Fruit fly (Drosophila melanogaster) whole organism, embryonic: ENCODE data around the gene Reepl1.

Source experiments
- Ada2b ChIP-seq: fragments of 200-800 bp; sonication (Bioruptor generic); IDR thresholded peaks from 2 replicates; pipeline ENCODE4 v1.3.6; 2022; ENCODE audit warnings: missing biosample characterization, missing genetic modification characterization
- C15 ChIP-seq: fragments of 200-800 bp; sonication (Bioruptor generic); IDR thresholded peaks from 3 replicates; pipeline ENCODE4 v1.3.6; 2022; ENCODE audit warnings: missing biosample characterization, missing genetic modification characterization
- CG10959 ChIP-seq: fragments of 200-800 bp; sonication (Bioruptor generic); IDR thresholded peaks from 2 replicates; pipeline ENCODE4 v1.3.6; 2022; ENCODE audit warnings: missing biosample characterization, missing genetic modification characterization
- CG10979 ChIP-seq: fragments of 200-800 bp; sonication (Bioruptor generic); optimal IDR thresholded peaks from 2 replicates; lab custom pipeline; 2018; ENCODE audit warnings: missing biosample characterization, mild to moderate bottlenecking, missing genetic modification characterization, moderate library complexity
- CG11695 ChIP-seq: fragments of 200-800 bp; sonication (Bioruptor generic); IDR thresholded peaks from 3 replicates; pipeline ENCODE4 v1.3.6; 2022; ENCODE audit warnings: missing biosample characterization, missing genetic modification characterization
- CG12744 ChIP-seq: fragments of 200-800 bp; sonication (Bioruptor generic); optimal IDR thresholded peaks from 2 replicates; lab custom pipeline; 2016; ENCODE audit warnings: missing biosample characterization, missing genetic modification characterization
- CG13287 ChIP-seq: fragments of 200-800 bp; sonication (Bioruptor generic); IDR thresholded peaks from 2 replicates; pipeline ENCODE4 v1.3.6; 2022; ENCODE audit warnings: missing biosample characterization, missing genetic modification characterization; ENCODE audit not compliant: partially characterized antibody
- CG13296 ChIP-seq: fragments of 200-800 bp; sonication (Bioruptor generic); optimal IDR thresholded peaks from 3 replicates; lab custom pipeline; 2018; ENCODE audit warnings: missing biosample characterization, mild to moderate bottlenecking, missing genetic modification characterization
- CG1602 ChIP-seq: fragments of 200-800 bp; sonication (Bioruptor generic); optimal IDR thresholded peaks from 3 replicates; lab custom pipeline; 2016; ENCODE audit warnings: missing biosample characterization, missing genetic modification characterization
- CG17328 ChIP-seq: fragments of 200-800 bp; sonication (Bioruptor generic); IDR thresholded peaks from 2 replicates; pipeline ENCODE4 v1.3.6; 2022; ENCODE audit warnings: missing biosample characterization, missing genetic modification characterization
- CG17385 ChIP-seq: fragments of 200-800 bp; sonication (Bioruptor generic); optimal IDR thresholded peaks from 3 replicates; lab custom pipeline; 2018; ENCODE audit warnings: missing biosample characterization, mild to moderate bottlenecking, missing genetic modification characterization
- CG2199 ChIP-seq: fragments of 200-800 bp; sonication (Bioruptor generic); IDR thresholded peaks from 3 replicates; pipeline ENCODE4 v1.3.6; 2022; ENCODE audit warnings: missing biosample characterization, missing genetic modification characterization
- CG31388 ChIP-seq: fragments of 200-800 bp; sonication (Bioruptor generic); optimal IDR thresholded peaks from 2 replicates; lab custom pipeline; 2016; ENCODE audit warnings: missing biosample characterization, missing genetic modification characterization
- CG32767 ChIP-seq: fragments of 200-800 bp; sonication (Bioruptor generic); IDR thresholded peaks from 2 replicates; pipeline ENCODE4 v1.3.6; 2022; ENCODE audit warnings: missing biosample characterization, missing genetic modification characterization
- CG4820 ChIP-seq: fragments of 200-800 bp; sonication (Bioruptor generic); optimal IDR thresholded peaks from 3 replicates; lab custom pipeline; 2016; ENCODE audit warnings: missing biosample characterization, missing genetic modification characterization
- CG7963 ChIP-seq: fragments of 200-800 bp; sonication (Bioruptor generic); IDR thresholded peaks from 3 replicates; pipeline ENCODE4 v1.3.6; 2022; ENCODE audit warnings: missing biosample characterization, missing genetic modification characterization; ENCODE audit not compliant: partially characterized antibody
- CG8290 ChIP-seq, 3 experiments: fragments of 200-800 bp; sonication (Bioruptor generic); optimal IDR thresholded peaks; 2 replicates each; lab custom pipeline; 2016 to 2019; ENCODE audit warnings: missing biosample characterization in 3 of 3, missing genetic modification characterization in 3 of 3, mild to moderate bottlenecking in 2 of 3, moderate library complexity in 1 of 3
- CkIIα-i1 ChIP-seq: fragments of 200-800 bp; sonication (Bioruptor generic); IDR thresholded peaks from 2 replicates; pipeline ENCODE4 v1.3.6; 2022; ENCODE audit warnings: missing biosample characterization, missing genetic modification characterization
- CrebB ChIP-seq: fragments of 200-800 bp; sonication (Bioruptor generic); optimal IDR thresholded peaks from 3 replicates; lab custom pipeline; 2018; ENCODE audit warnings: missing biosample characterization, mild to moderate bottlenecking, missing genetic modification characterization
- Ets97D ChIP-seq: fragments of 200-800 bp; sonication (Bioruptor generic); optimal IDR thresholded peaks from 3 replicates; lab custom pipeline; 2016; ENCODE audit warnings: missing biosample characterization, missing genetic modification characterization
- Gug ChIP-seq: fragments of 200-800 bp; sonication (Bioruptor generic); IDR thresholded peaks from 4 replicates; pipeline ENCODE4 v1.3.6; 2022; ENCODE audit warnings: missing biosample characterization, missing genetic modification characterization
- H2.0 ChIP-seq: fragments of 200-800 bp; sonication (Bioruptor generic); IDR thresholded peaks from 2 replicates; pipeline ENCODE4 v1.3.6; 2022; ENCODE audit warnings: missing biosample characterization, missing genetic modification characterization
- Nf-YA ChIP-seq: fragments of 200-800 bp; sonication (Bioruptor generic); IDR thresholded peaks from 2 replicates; pipeline ENCODE4 v1.3.6; 2022; ENCODE audit warnings: missing biosample characterization, missing genetic modification characterization
- Sry-δ ChIP-seq: fragments of 200-800 bp; sonication (Bioruptor generic); optimal IDR thresholded peaks from 2 replicates; lab custom pipeline; 2016; ENCODE audit warnings: missing biosample characterization, missing genetic modification characterization
- Tbp ChIP-seq: fragments of >200 bp; optimal IDR thresholded peaks from 2 replicates; lab custom pipeline; 2018; ENCODE audit warnings: missing biosample characterization, missing genetic modification characterization
- al ChIP-seq: fragments of 200-800 bp; sonication (Bioruptor generic); IDR thresholded peaks from 2 replicates; pipeline ENCODE4 v1.3.6; 2022; ENCODE audit warnings: missing biosample characterization, missing genetic modification characterization
- ara ChIP-seq: fragments of 200-800 bp; sonication (Bioruptor generic); IDR thresholded peaks from 2 replicates; pipeline ENCODE4 v1.3.6; 2022; ENCODE audit warnings: missing biosample characterization, missing genetic modification characterization
- cas ChIP-seq: fragments of 200-800 bp; sonication (Bioruptor generic); IDR thresholded peaks from 2 replicates; pipeline ENCODE4 v1.3.6; 2022; ENCODE audit warnings: missing biosample characterization, missing genetic modification characterization
- cg ChIP-seq: fragments of 200-800 bp; sonication (Bioruptor generic); optimal IDR thresholded peaks from 3 replicates; lab custom pipeline; 2019; ENCODE audit warnings: missing biosample characterization, mild to moderate bottlenecking, missing genetic modification characterization, moderate library complexity
- chinmo ChIP-seq: fragments of 200-800 bp; sonication (Bioruptor generic); IDR thresholded peaks from 4 replicates; pipeline ENCODE4 v1.3.6; 2022; ENCODE audit warnings: missing biosample characterization, missing genetic modification characterization; ENCODE audit not compliant: partially characterized antibody
- gfzf ChIP-seq: fragments of 200-800 bp; sonication (Bioruptor generic); optimal IDR thresholded peaks from 2 replicates; lab custom pipeline; 2016; ENCODE audit warnings: missing biosample characterization, mild to moderate bottlenecking, missing genetic modification characterization, moderate library complexity
- gro ChIP-seq: fragments of 200-800 bp; sonication (Bioruptor generic); optimal IDR thresholded peaks from 2 replicates; lab custom pipeline; 2016; ENCODE audit warnings: missing biosample characterization, missing genetic modification characterization
- gsb-n ChIP-seq: fragments of 200-800 bp; sonication (Bioruptor generic); optimal IDR thresholded peaks from 3 replicates; lab custom pipeline; 2018; ENCODE audit warnings: missing biosample characterization, mild to moderate bottlenecking, missing genetic modification characterization
- inv ChIP-seq: fragments of 200-800 bp; sonication (Bioruptor generic); IDR thresholded peaks from 2 replicates; pipeline ENCODE4 v1.3.6; 2022; ENCODE audit warnings: missing biosample characterization, missing genetic modification characterization; ENCODE audit not compliant: partially characterized antibody
- lov ChIP-seq, 2 experiments: fragments of 200-800 bp in 1 of 2; fragments of >200 bp in 1 of 2; sonication (Bioruptor generic) in 1 of 2; IDR thresholded peaks in 1 of 2; optimal IDR thresholded peaks in 1 of 2; 2 replicates in 1 of 2; 3 replicates in 1 of 2; pipeline versions ENCODE4 v1.3.6 to Lab custom; 2017 to 2022; ENCODE audit warnings: missing biosample characterization in 1 of 2, missing genetic modification characterization in 1 of 2
- luna ChIP-seq: fragments of 200-800 bp; sonication (Bioruptor generic); optimal IDR thresholded peaks from 2 replicates; lab custom pipeline; 2016; ENCODE audit warnings: missing biosample characterization, missing genetic modification characterization
- nerfin-2 ChIP-seq: fragments of 200-800 bp; sonication (Bioruptor generic); IDR thresholded peaks from 2 replicates; pipeline ENCODE4 v1.3.6; 2022; ENCODE audit warnings: missing biosample characterization, missing genetic modification characterization; ENCODE audit not compliant: partially characterized antibody
- nom ChIP-seq: fragments of 200-800 bp; sonication (Bioruptor generic); optimal IDR thresholded peaks from 2 replicates; lab custom pipeline; 2017; ENCODE audit warnings: missing biosample characterization, missing genetic modification characterization, mild to moderate bottlenecking, moderate library complexity, missing genetic modification reagents
- pb ChIP-seq: fragments of 200-800 bp; sonication (Bioruptor generic); optimal IDR thresholded peaks from 3 replicates; lab custom pipeline; 2016; ENCODE audit warnings: missing biosample characterization, missing genetic modification characterization
- ro ChIP-seq: fragments of 200-800 bp; sonication (Bioruptor generic); IDR thresholded peaks from 2 replicates; pipeline ENCODE4 v1.3.6; 2022; ENCODE audit warnings: missing biosample characterization, missing genetic modification characterization
- sd ChIP-seq: fragments of 200-800 bp; sonication (Bioruptor generic); optimal IDR thresholded peaks from 3 replicates; lab custom pipeline; 2018; ENCODE audit warnings: missing biosample characterization, mild to moderate bottlenecking, missing genetic modification characterization, moderate library complexity
- slbo ChIP-seq: fragments of 200-800 bp; sonication (Bioruptor generic); IDR thresholded peaks from 2 replicates; pipeline ENCODE4 v1.3.6; 2022; ENCODE audit warnings: missing biosample characterization, missing genetic modification characterization
- usp ChIP-seq: fragments of >200 bp; optimal IDR thresholded peaks from 2 replicates; lab custom pipeline; 2017; ENCODE audit warnings: missing biosample characterization, missing genetic modification characterization
- zf30C ChIP-seq: fragments of 200-800 bp; sonication (Bioruptor generic); optimal IDR thresholded peaks from 3 replicates; lab custom pipeline; 2018; ENCODE audit warnings: missing biosample characterization, mild to moderate bottlenecking, missing genetic modification characterization
- zfh2 ChIP-seq: fragments of 200-800 bp; sonication (Bioruptor generic); optimal IDR thresholded peaks from 2 replicates; lab custom pipeline; 2016; ENCODE audit warnings: missing biosample characterization, missing genetic modification characterization

Gene Reepl1

DNA sequence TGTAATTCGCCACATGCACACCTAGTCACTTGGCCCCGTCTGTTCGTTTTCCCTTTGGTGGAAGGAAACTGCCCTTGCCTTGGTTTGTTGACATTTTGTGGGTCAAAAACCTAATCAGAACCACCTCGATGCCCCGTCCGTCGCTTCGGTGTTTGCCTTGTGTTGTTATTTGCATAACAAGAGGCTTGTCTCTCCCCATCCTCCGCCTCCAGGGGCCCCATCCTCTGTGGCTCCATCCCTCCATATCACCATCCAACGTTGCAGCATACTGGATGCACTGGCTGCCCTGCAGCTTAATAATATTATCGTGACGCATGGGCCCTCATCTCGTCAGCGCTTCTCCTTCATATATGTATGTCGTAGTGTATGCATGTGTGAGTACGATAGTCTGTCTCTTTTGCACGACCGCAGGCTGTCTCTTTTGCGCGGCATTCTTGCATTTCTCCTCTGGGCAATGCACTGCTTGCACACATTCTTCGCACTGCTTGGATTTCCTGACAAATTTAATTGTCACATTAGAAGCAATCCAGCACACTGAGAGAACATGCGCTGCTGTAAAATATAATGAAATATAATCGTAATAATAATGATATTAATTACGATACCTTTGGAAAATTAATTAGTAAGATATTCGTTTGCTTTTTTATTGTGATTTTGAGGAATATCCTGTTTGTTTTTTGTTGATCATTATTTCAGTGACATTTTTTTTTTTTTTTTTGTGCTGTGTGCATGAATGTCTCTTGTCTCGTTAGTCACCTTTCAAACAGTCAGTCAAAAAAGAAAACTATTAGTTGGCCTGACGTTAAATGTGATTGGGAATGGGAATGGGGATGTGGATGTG lies 28.2 kb upstream of the Reepl1 start (continued):
- TF ChIP-seq CrebB (tag; lab: Kevin White, UChicago) (no peak), Sry-δ (GFP tag; lab: Kevin White, UChicago) (no peak), CG17385 (GFP tag; lab: Kevin White, UChicago) (no peak), CG31388 (GFP tag; lab: Kevin White, UChicago) (no peak), pb (GFP tag; lab: Kevin White, UChicago) (no peak), C15 (GFP tag; lab: Robert Waterston, UW) (no peak), sd (tag; lab: Kevin White, UChicago) (peak; percentile 44), chinmo (no peak), cas (no peak), lov (optimal IDR thresholded peaks at IDR 0.05; lab: Kevin White, UChicago) (no peak), lov (GFP tag; IDR thresholded peaks at IDR 0.05; lab: Robert Waterston, UW) (no peak), nom (GFP tag; lab: Kevin White, UChicago) (peak; percentile 35), CG13287 (GFP tag; lab: Robert Waterston, UW) (no peak), Tbp (no peak), zfh2 (GFP tag; lab: Kevin White, UChicago) (no peak), cg (GFP tag; lab: Kevin White, UChicago) (peak; percentile 38), nerfin-2 (no peak), ara (GFP tag; lab: Robert Waterston, UW) (0 out of 2 replicates have a peak, but pooled peaks have one; percentile 24), CG32767 (GFP tag; lab: Robert Waterston, UW) (no peak), al (GFP tag; lab: Robert Waterston, UW) (no peak), CG10979 (tag; lab: Kevin White, UChicago) (peak; percentile 51), inv (GFP tag; lab: Robert Waterston, UW) (no peak), CG10959 (GFP tag; lab: Robert Waterston, UW) (peak; percentile 26; the same call in 1 of the 2 replicates), gro (GFP tag; lab: Kevin White, UChicago) (no peak), CG8290 (GFP tag; optimal IDR thresholded peaks at IDR 0.05; lab: Kevin White, UChicago) (no peak), CG8290 (tag; optimal IDR thresholded peaks at IDR 0.05; lab: Kevin White, UChicago) (peak in 1 of 2 experiments; percentile 71), Ets97D (GFP tag; lab: Kevin White, UChicago) (no peak), CG17328 (GFP tag; lab: Robert Waterston, UW) (0 out of 2 replicates have a peak, but pooled peaks have one; percentile 6), slbo (no peak), CG2199 (no peak), CG12744 (no peak), gsb-n (tag; lab: Kevin White, UChicago) (no peak), Gug (GFP tag; lab: Robert Waterston, UW) (no peak), usp (GFP tag; lab: Kevin White, UChicago) (no peak), luna (GFP tag; lab: Kevin White, UChicago) (no peak), CG1602 (GFP tag; lab: Kevin White, UChicago) (no peak), Nf-YA (no peak), CkIIα-i1 (GFP tag; lab: Robert Waterston, UW) (no peak), gfzf (GFP tag; lab: Kevin White, UChicago) (no peak), H2.0 (no peak), ro (GFP tag; lab: Robert Waterston, UW) (no peak), CG7963 (no peak), CG11695 (0 out of 3 replicates have a peak, but pooled peaks have one; percentile 21), Ada2b (GFP tag; lab: Robert Waterston, UW) (no peak), CG13296 (no peak), zf30C (peak; percentile 11), CG4820 (GFP tag; lab: Kevin White, UChicago) (no peak)
